Worm (Caenorhabditis elegans) whole organism, L4 larva: ENCODE results near the gene C10C6.7.

ENCODE experiments used
- F10B5.3 ChIP-seq: sonication (generic microtip); optimal IDR thresholded peaks from 2 replicates; lab custom pipeline; 2016; ENCODE audit warnings: mild to moderate bottlenecking, missing genetic modification characterization, missing compliant biosample characterization
- F26F4.8 ChIP-seq: fragments of 200-800 bp; sonication (Bioruptor generic); conservative IDR thresholded peaks from 2 replicates; pipeline ENCODE4 v1.3.6; 2022; ENCODE audit warnings: missing genetic modification characterization, missing compliant biosample characterization
- F37D6.2 ChIP-seq: sonication (generic microtip); optimal IDR thresholded peaks from 2 replicates; lab custom pipeline; 2016; ENCODE audit warnings: mild to moderate bottlenecking, missing genetic modification characterization, missing compliant biosample characterization
- T20F7.1 ChIP-seq: fragments of 200-800 bp; sonication (Bioruptor generic); optimal IDR thresholded peaks from 2 replicates; lab custom pipeline; 2018; ENCODE audit warnings: mild to moderate bottlenecking, missing genetic modification characterization, missing compliant biosample characterization
- T26A8.4 ChIP-seq: fragments of 200-800 bp; sonication (Bioruptor generic); IDR thresholded peaks from 2 replicates; pipeline ENCODE4 v1.3.6; 2022; ENCODE audit warnings: missing genetic modification characterization, missing compliant biosample characterization
- Y5F2A.4 ChIP-seq: fragments of 200-800 bp; sonication (Bioruptor generic); optimal IDR thresholded peaks from 2 replicates; lab custom pipeline; 2018; ENCODE audit warnings: mild to moderate bottlenecking, missing genetic modification characterization, missing compliant biosample characterization
- Y75B8A.6 ChIP-seq: fragments of 200-800 bp; sonication (Bioruptor generic); IDR thresholded peaks from 2 replicates; pipeline ENCODE4 v1.3.6; 2022; ENCODE audit warnings: missing genetic modification reagents, missing genetic modification characterization, missing compliant biosample characterization
- ZK546.5 ChIP-seq, 2 experiments: sonication (generic microtip); optimal IDR thresholded peaks; 2 replicates each; lab custom pipeline; 2017; ENCODE audit warnings: missing biosample characterization in 2 of 2, missing genetic modification characterization in 2 of 2
- aha-1 ChIP-seq: fragments of 150-350 bp; peaks from one replicate; lab custom pipeline; 2014; ENCODE audit warnings: missing biosample characterization, missing genetic modification characterization
- ama-1 ChIP-seq: fragments of 150-350 bp; optimal IDR thresholded peaks from 2 replicates; lab custom pipeline; 2014; ENCODE audit warnings: inconsistent platforms, mixed read lengths
- ceh-28 ChIP-seq: fragments of 150-350 bp; optimal IDR thresholded peaks from 2 replicates; lab custom pipeline; 2014; ENCODE audit warnings: missing biosample characterization, missing genetic modification reagents, missing genetic modification characterization
- ceh-32 ChIP-seq: sonication (generic microtip); optimal IDR thresholded peaks from 2 replicates; lab custom pipeline; 2016; ENCODE audit warnings: mild to moderate bottlenecking, missing genetic modification characterization, missing compliant biosample characterization; ENCODE audit not compliant: poor library complexity
- ces-1 ChIP-seq: fragments of 150-350 bp; sonication (generic microtip); optimal IDR thresholded peaks from 4 replicates; lab custom pipeline; 2014; ENCODE audit warnings: missing biosample characterization, missing genetic modification reagents, missing genetic modification characterization
- ctbp-1 ChIP-seq: fragments of 200-800 bp; sonication (Bioruptor generic); IDR thresholded peaks from 2 replicates; pipeline ENCODE4 v1.3.6; 2022; ENCODE audit warnings: missing genetic modification reagents, missing genetic modification characterization, missing compliant biosample characterization
- daf-16 ChIP-seq, 3 experiments: sonication (generic microtip); optimal IDR thresholded peaks; 2 replicates each; lab custom pipeline; 2016 to 2017; ENCODE audit warnings: missing genetic modification characterization in 3 of 3, missing genetic modification reagents in 3 of 3, mild to moderate bottlenecking in 2 of 3, missing compliant biosample characterization in 2 of 3, missing biosample characterization in 1 of 3, moderate library complexity in 1 of 3
- dmd-6 ChIP-seq: fragments of 200-800 bp; sonication (Bioruptor generic); IDR thresholded peaks from 2 replicates; pipeline ENCODE4 v1.3.6; 2022; ENCODE audit warnings: missing genetic modification reagents, missing genetic modification characterization, missing compliant biosample characterization
- dmd-9 ChIP-seq: fragments of 200-800 bp; sonication (Bioruptor generic); IDR thresholded peaks from 2 replicates; pipeline ENCODE4 v1.3.6; 2022; ENCODE audit warnings: missing genetic modification reagents, missing genetic modification characterization, missing compliant biosample characterization
- dve-1 ChIP-seq: sonication (generic microtip); optimal IDR thresholded peaks from 2 replicates; lab custom pipeline; 2017; ENCODE audit warnings: antibody characterized with exemption, mild to moderate bottlenecking, missing genetic modification characterization, missing compliant biosample characterization; ENCODE audit not compliant: insufficient read depth
- egl-43 ChIP-seq: fragments of 200-800 bp; sonication (Bioruptor generic); IDR thresholded peaks from 2 replicates; pipeline ENCODE4 v1.3.6; 2022; ENCODE audit warnings: missing genetic modification reagents, missing genetic modification characterization, missing compliant biosample characterization
- fkh-10 ChIP-seq: fragments of 150-350 bp; optimal IDR thresholded peaks from 2 replicates; lab custom pipeline; 2014; ENCODE audit warnings: missing biosample characterization, missing genetic modification reagents, missing genetic modification characterization
- hlh-11 ChIP-seq: fragments of 200-800 bp; sonication (Bioruptor generic); optimal IDR thresholded peaks from 2 replicates; lab custom pipeline; 2018; ENCODE audit warnings: mild to moderate bottlenecking, missing genetic modification characterization, missing compliant biosample characterization
- lin-1 ChIP-seq: fragments of 200-800 bp; sonication (Bioruptor generic); IDR thresholded peaks from 2 replicates; pipeline ENCODE4 v1.3.6; 2022; ENCODE audit warnings: missing genetic modification reagents, missing genetic modification characterization, missing compliant biosample characterization
- lin-13 ChIP-seq: fragments of 150-350 bp; optimal IDR thresholded peaks from 2 replicates; lab custom pipeline; 2014; ENCODE audit warnings: missing biosample characterization, missing genetic modification reagents, missing genetic modification characterization
- mdl-1 ChIP-seq, 2 experiments: fragments of 150-350 bp in 1 of 2; sonication (generic microtip) in 1 of 2; optimal IDR thresholded peaks; 2 replicates each; lab custom pipeline; 2014 to 2017; ENCODE audit warnings: missing biosample characterization in 2 of 2, missing genetic modification characterization in 2 of 2
- mep-1 ChIP-seq: fragments of 150-350 bp; sonication (generic microtip); optimal IDR thresholded peaks from 3 replicates; lab custom pipeline; 2014; ENCODE audit warnings: missing biosample characterization, missing genetic modification characterization
- mxl-2 ChIP-seq: fragments of 200-800 bp; sonication (Bioruptor generic); conservative IDR thresholded peaks from 2 replicates; pipeline ENCODE4 v1.3.6; 2022; ENCODE audit warnings: missing genetic modification reagents, missing genetic modification characterization, missing compliant biosample characterization
- nhr-10 ChIP-seq: fragments of 150-350 bp; optimal IDR thresholded peaks from 2 replicates; lab custom pipeline; 2014; ENCODE audit warnings: missing biosample characterization, missing genetic modification characterization
- nhr-11 ChIP-seq: fragments of 150-350 bp; optimal IDR thresholded peaks from 2 replicates; lab custom pipeline; 2014; ENCODE audit warnings: missing biosample characterization, missing genetic modification characterization
- nhr-28 ChIP-seq: fragments of 150-350 bp; optimal IDR thresholded peaks from 2 replicates; lab custom pipeline; 2014; ENCODE audit warnings: missing biosample characterization, missing genetic modification characterization
- nhr-48 ChIP-seq: sonication (generic microtip); optimal IDR thresholded peaks from 2 replicates; lab custom pipeline; 2016; ENCODE audit warnings: mild to moderate bottlenecking, missing genetic modification characterization, missing compliant biosample characterization
- nhr-6 ChIP-seq: fragments of 150-350 bp; optimal IDR thresholded peaks from 2 replicates; lab custom pipeline; 2014; ENCODE audit warnings: missing biosample characterization, missing genetic modification characterization
- nhr-76 ChIP-seq: fragments of 150-350 bp; optimal IDR thresholded peaks from 2 replicates; lab custom pipeline; 2014; ENCODE audit warnings: missing biosample characterization, missing genetic modification characterization
- pha-4 ChIP-seq, 2 experiments: fragments of 150-350 bp in 1 of 2; fragments of 200-800 bp in 1 of 2; sonication (Bioruptor generic) in 1 of 2; IDR thresholded peaks in 1 of 2; optimal IDR thresholded peaks in 1 of 2; 2 replicates each; pipeline versions ENCODE4 v1.3.6 to Lab custom; 2014 to 2022; ENCODE audit warnings: missing genetic modification characterization in 2 of 2, missing genetic modification reagents in 2 of 2, missing biosample characterization in 1 of 2, missing compliant biosample characterization in 1 of 2
- php-3 ChIP-seq: fragments of 200-800 bp; sonication (Bioruptor generic); IDR thresholded peaks from 2 replicates; pipeline ENCODE4 v1.3.6; 2022; ENCODE audit warnings: missing genetic modification reagents, missing genetic modification characterization, missing compliant biosample characterization
- pqm-1 ChIP-seq: sonication (generic microtip); optimal IDR thresholded peaks from 2 replicates; lab custom pipeline; 2017; ENCODE audit warnings: missing biosample characterization, missing genetic modification characterization
- rbr-2 ChIP-seq: sonication (generic microtip); optimal IDR thresholded peaks from 2 replicates; lab custom pipeline; 2016; ENCODE audit warnings: missing genotype, missing genetic modification characterization, missing compliant biosample characterization
- snpc-4 ChIP-seq: fragments of 150-350 bp; optimal IDR thresholded peaks from 2 replicates; lab custom pipeline; 2014; ENCODE audit warnings: missing biosample characterization, missing genetic modification characterization
- spr-1 ChIP-seq: sonication (generic microtip); optimal IDR thresholded peaks from 2 replicates; lab custom pipeline; 2016; ENCODE audit warnings: mild to moderate bottlenecking, missing genetic modification characterization, missing compliant biosample characterization
- unc-39 ChIP-seq: sonication (generic microtip); optimal IDR thresholded peaks from 2 replicates; lab custom pipeline; 2017; ENCODE audit warnings: missing biosample characterization, missing genetic modification characterization
- unc-62 ChIP-seq, 3 experiments: fragments of 150-350 bp in 1 of 3; sonication (generic microtip); optimal IDR thresholded peaks in 2 of 3; peaks in 1 of 3; 1 replicate in 1 of 3; 2 replicates in 2 of 3; lab custom pipeline; 2014 to 2017; ENCODE audit warnings: missing biosample characterization in 3 of 3, missing genetic modification characterization in 3 of 3, missing genetic modification reagents in 3 of 3, missing genotype in 1 of 3
- zfp-2 ChIP-seq: sonication (generic microtip); optimal IDR thresholded peaks from 2 replicates; lab custom pipeline; 2016; ENCODE audit warnings: mild to moderate bottlenecking, missing genetic modification characterization, missing compliant biosample characterization
- ztf-11 ChIP-seq: fragments of 150-350 bp; optimal IDR thresholded peaks from 2 replicates; lab custom pipeline; 2014; ENCODE audit warnings: missing biosample characterization, missing genetic modification characterization

The C10C6.7 gene

ce11 chrIV:11438255-11438654, 29.1 kb downstream of the C10C6.7 start (continued):
- TF ChIP-seq daf-16 (GFP tag; optimal IDR thresholded peaks at IDR 0.05; lab: Kevin White, UChicago), result no peak
- TF ChIP-seq daf-16 (tag; optimal IDR thresholded peaks at IDR 0.05; lab: Kevin White, UChicago), result peak; percentile 92

- TF ChIP-seq ceh-28 (tag; lab: Kevin White, UChicago), result no peak
- no peak for TF ChIP-seq ces-1 (GFP tag; lab: Kevin White, UChicago)
- no peak for TF ChIP-seq aha-1 (tag; lab: Kevin White, UChicago)
- no peak for TF ChIP-seq ztf-11
- TF ChIP-seq rbr-2 (tag; lab: Kevin White, UChicago), result no peak
- TF ChIP-seq F10B5.3, result no peak
- no peak for TF ChIP-seq nhr-48 (tag; lab: Kevin White, UChicago)
- TF ChIP-seq Y5F2A.4 (GFP tag; lab: Kevin White, UChicago), result no peak
- no peak for TF ChIP-seq nhr-10 (tag; lab: Kevin White, UChicago)
- TF ChIP-seq pha-4 (GFP tag; IDR thresholded peaks at IDR 0.05; lab: Robert Waterston, UW), result no peak
- TF ChIP-seq pha-4 (tag; optimal IDR thresholded peaks at IDR 0.05; lab: Kevin White, UChicago), result no peak
Measured at ce11 chrIV:11435761-11436160, 31.6 kb downstream of the C10C6.7 start.

ce11 chrIV:11434575-11434974, 32.7 kb downstream of the C10C6.7 start:
- TF ChIP-seq nhr-28 (peak; percentile 31), lin-1 (no peak), hlh-11 (tag; lab: Kevin White, UChicago) (no peak), zfp-2 (tag; lab: Kevin White, UChicago) (no peak), mep-1 (tag; lab: Kevin White, UChicago) (no peak), aha-1 (tag; lab: Kevin White, UChicago) (peak; percentile 21), snpc-4 (tag; lab: Kevin White, UChicago) (no peak), F26F4.8 (GFP tag; lab: Robert Waterston, UW) (no peak), php-3 (GFP tag; lab: Robert Waterston, UW) (0 out of 2 replicates have a peak, but pooled peaks have one; percentile 33), nhr-76 (tag; lab: Kevin White, UChicago) (no peak), daf-16 (GFP tag; optimal IDR thresholded peaks at IDR 0.05; lab: Kevin White, UChicago) (no peak), daf-16 (tag; optimal IDR thresholded peaks at IDR 0.05; lab: Kevin White, UChicago) (peak; percentile 61), ama-1 (no peak), dmd-6 (GFP tag; lab: Robert Waterston, UW) (peak; percentile 50; the same call in 1 of the 2 replicates), spr-1 (tag; lab: Kevin White, UChicago) (no peak), dve-1 (peak; percentile 62), egl-43 (GFP tag; lab: Robert Waterston, UW) (no peak), pqm-1 (tag; lab: Kevin White, UChicago) (peak; percentile 71), unc-62 (GFP tag; optimal IDR thresholded peaks at IDR 0.05 in 1 of 2; lab: Kevin White, UChicago) (no peak), unc-62 (tag; optimal IDR thresholded peaks at IDR 0.05; lab: Kevin White, UChicago) (no peak), ceh-32 (tag; lab: Kevin White, UChicago) (no peak), fkh-10 (GFP tag; lab: Kevin White, UChicago) (no peak), nhr-48 (tag; lab: Kevin White, UChicago) (no peak), ztf-11 (no peak)

- peak; percentile 14 for TF ChIP-seq nhr-6
- peak in 1 of 2 experiments; percentile 31 for TF ChIP-seq daf-16 (GFP tag; optimal IDR thresholded peaks at IDR 0.05; lab: Kevin White, UChicago)
- peak; percentile 67 for TF ChIP-seq daf-16 (tag; optimal IDR thresholded peaks at IDR 0.05; lab: Kevin White, UChicago)
- no peak for TF ChIP-seq F26F4.8 (GFP tag; lab: Robert Waterston, UW)
- TF ChIP-seq ZK546.5 (tag; optimal IDR thresholded peaks at IDR 0.05; lab: Kevin White, UChicago), result no peak
- TF ChIP-seq php-3 (GFP tag; lab: Robert Waterston, UW), result no peak
- TF ChIP-seq dve-1, result peak; percentile 49
- no peak for TF ChIP-seq mdl-1 (tag; optimal IDR thresholded peaks at IDR 0.05; lab: Kevin White, UChicago)
- TF ChIP-seq nhr-11 (tag; lab: Kevin White, UChicago), result peak; percentile 53
- TF ChIP-seq lin-13 (GFP tag; lab: Kevin White, UChicago), result peak; percentile 13
- TF ChIP-seq dmd-9 (GFP tag; lab: Robert Waterston, UW), result no peak
- TF ChIP-seq fkh-10 (GFP tag; lab: Kevin White, UChicago), result peak; percentile 33
- TF ChIP-seq unc-39 (tag; lab: Kevin White, UChicago), result no peak
- peak; percentile 97 for TF ChIP-seq aha-1 (tag; lab: Kevin White, UChicago)
- peak; percentile 18 for TF ChIP-seq nhr-28
- peak; percentile 55 for TF ChIP-seq T20F7.1 (GFP tag; lab: Kevin White, UChicago)
- peak; percentile 80 for TF ChIP-seq mep-1 (tag; lab: Kevin White, UChicago)
- TF ChIP-seq mxl-2 (GFP tag; lab: Robert Waterston, UW), result no peak
- TF ChIP-seq T26A8.4 (GFP tag; lab: Robert Waterston, UW), result 0 out of 2 replicates have a peak, but pooled peaks have one; percentile 28
- peak; percentile 10 for TF ChIP-seq F37D6.2
- no peak for TF ChIP-seq nhr-10 (tag; lab: Kevin White, UChicago)
- no peak for TF ChIP-seq pqm-1 (tag; lab: Kevin White, UChicago)
- peak; percentile 61 for TF ChIP-seq ctbp-1 (GFP tag; lab: Robert Waterston, UW)
- TF ChIP-seq ztf-11, result no peak
- peak; percentile 39 for TF ChIP-seq ceh-28 (tag; lab: Kevin White, UChicago)
- TF ChIP-seq Y75B8A.6 (GFP tag; lab: Robert Waterston, UW), result no peak
Measured at ce11 chrIV:11433709-11434108, 33.6 kb downstream of the C10C6.7 start.
